Fruit fly (Drosophila melanogaster): ENCODE results near the gene CG42460.

DNA sequence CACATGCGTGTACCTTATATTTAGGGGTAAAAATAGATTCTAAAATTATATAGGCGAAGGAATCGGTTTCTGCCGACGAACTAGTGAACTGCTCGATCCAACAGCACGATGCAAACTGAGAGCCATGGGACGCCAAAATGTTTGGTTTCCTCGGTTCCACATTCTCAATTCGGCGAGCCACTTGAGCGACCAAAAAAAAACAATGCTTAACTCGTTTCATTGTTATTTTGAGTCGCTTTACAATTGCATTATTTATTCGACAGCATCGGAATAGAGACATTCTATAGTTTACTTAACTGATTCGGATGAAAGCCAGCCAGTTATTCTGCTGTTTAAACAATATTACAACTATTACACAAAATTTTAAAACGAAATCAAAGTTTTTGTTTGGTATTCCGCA, 12.7 kb downstream of the CG42460 start, which contains the start of gene CG15412:
- TF ChIP-seq Sin3A (optimal IDR thresholded peaks at IDR 0.05) (no peak), ttk (optimal IDR thresholded peaks at IDR 0.05) (no peak), insv (optimal IDR thresholded peaks at IDR 0.05) (no peak), Myc (optimal IDR thresholded peaks at IDR 0.05) (no peak), psq (optimal IDR thresholded peaks at IDR 0.05) (no peak)
